Worm (Caenorhabditis elegans) whole organism, midembryonic: ENCODE data around the gene str-207.

Experiments
- T22C8.4 ChIP-seq: fragments of 200-800 bp; sonication (Bioruptor generic); IDR thresholded peaks from 2 replicates; pipeline ENCODE4 v1.3.6; 2022; ENCODE audit warnings: missing genetic modification characterization, missing compliant biosample characterization
- cog-1 ChIP-seq: sonication (generic microtip); optimal IDR thresholded peaks from 2 replicates; lab custom pipeline; 2016; ENCODE audit warnings: missing genetic modification characterization, missing compliant biosample characterization
- flt-1 ChIP-seq: fragments of 200-800 bp; sonication (Bioruptor generic); IDR thresholded peaks from 2 replicates; pipeline ENCODE4 v1.3.6; 2022; ENCODE audit warnings: missing genetic modification characterization, missing compliant biosample characterization
- klf-2 ChIP-seq: fragments of 200-800 bp; sonication (Bioruptor generic); conservative IDR thresholded peaks from 2 replicates; pipeline ENCODE4 v1.3.6; 2022; ENCODE audit warnings: missing genetic modification reagents, missing genetic modification characterization, missing compliant biosample characterization
- med-1 ChIP-seq: sonication (generic microtip); optimal IDR thresholded peaks from 2 replicates; lab custom pipeline; 2017; ENCODE audit warnings: missing genetic modification characterization, mild to moderate bottlenecking, missing compliant biosample characterization, antibody characterized with exemption, missing genetic modification reagents; ENCODE audit not compliant: insufficient read depth
- ref-1 ChIP-seq: fragments of 200-800 bp; sonication (Bioruptor generic); conservative IDR thresholded peaks from 2 replicates; pipeline ENCODE4 v1.3.6; 2022; ENCODE audit warnings: missing genetic modification reagents, missing genetic modification characterization, missing compliant biosample characterization
- tab-1 ChIP-seq: fragments of 200-800 bp; sonication (Bioruptor generic); IDR thresholded peaks from 2 replicates; pipeline ENCODE4 v1.3.6; 2022; ENCODE audit warnings: missing genetic modification characterization, missing compliant biosample characterization
- ztf-23 ChIP-seq: fragments of 200-800 bp; sonication (Bioruptor generic); IDR thresholded peaks from 2 replicates; pipeline ENCODE4 v1.3.6; 2022; ENCODE audit warnings: missing genetic modification reagents, missing genetic modification characterization, missing compliant biosample characterization
- ztf-29 ChIP-seq: fragments of 200-800 bp; sonication (Bioruptor generic); IDR thresholded peaks from 2 replicates; pipeline ENCODE4 v1.3.6; 2022; ENCODE audit warnings: missing genetic modification reagents, missing genetic modification characterization, missing compliant biosample characterization

str-207 gene

ce11 chrV:4951434-4951833 lies at the start of gene str-207:
str-207 (plus strand) TSS chrV:4951734.
- TF ChIP-seq cog-1 (tag; lab: Kevin White, UChicago) (no peak), ztf-29 (no peak), T22C8.4 (GFP tag; lab: Robert Waterston, UW) (no peak), tab-1 (GFP tag; lab: Robert Waterston, UW) (no peak), ztf-23 (GFP tag; lab: Robert Waterston, UW) (no peak), med-1 (GFP tag; lab: Kevin White, UChicago) (no peak), ref-1 (GFP tag; lab: Robert Waterston, UW) (no peak), klf-2 (GFP tag; lab: Robert Waterston, UW) (no peak), flt-1 (no peak)

ce11 chrV:4903696-4904095 lies 47.8 kb upstream of the str-207 start, which contains the start of gene ugt-8:
ugt-8 (plus strand) TSS chrV:4903930.
- TF ChIP-seq ztf-23 (GFP tag; lab: Robert Waterston, UW) (no peak), T22C8.4 (GFP tag; lab: Robert Waterston, UW) (no peak), med-1 (GFP tag; lab: Kevin White, UChicago) (no peak), flt-1 (no peak), ztf-29 (no peak), klf-2 (GFP tag; lab: Robert Waterston, UW) (no peak), ref-1 (GFP tag; lab: Robert Waterston, UW) (no peak), cog-1 (tag; lab: Kevin White, UChicago) (no peak), tab-1 (GFP tag; lab: Robert Waterston, UW) (no peak)

- TF ChIP-seq cog-1 (tag; lab: Kevin White, UChicago) (no peak), klf-2 (GFP tag; lab: Robert Waterston, UW) (no peak), ref-1 (GFP tag; lab: Robert Waterston, UW) (no peak), med-1 (GFP tag; lab: Kevin White, UChicago) (no peak), ztf-29 (no peak), flt-1 (no peak), tab-1 (GFP tag; lab: Robert Waterston, UW) (no peak), T22C8.4 (GFP tag; lab: Robert Waterston, UW) (no peak), ztf-23 (GFP tag; lab: Robert Waterston, UW) (no peak)
Measured at ce11 chrV:4905953-4906352, 45.6 kb upstream of the str-207 start, which contains the start of gene ugt-14. ugt-14 (plus strand) TSS chrV:4906253.

ce11 chrV:4908591-4908990 lies 42.9 kb upstream of the str-207 start, which contains the start of gene ugt-13:
ugt-13 (plus strand) TSS chrV:4908884.
- TF ChIP-seq cog-1 (tag; lab: Kevin White, UChicago) = no peak
- TF ChIP-seq ztf-29 = no peak
- TF ChIP-seq T22C8.4 (GFP tag; lab: Robert Waterston, UW) = no peak
- TF ChIP-seq med-1 (GFP tag; lab: Kevin White, UChicago) = no peak
- TF ChIP-seq ztf-23 (GFP tag; lab: Robert Waterston, UW) = no peak
- no peak for TF ChIP-seq klf-2 (GFP tag; lab: Robert Waterston, UW)
- TF ChIP-seq flt-1 = no peak
- TF ChIP-seq tab-1 (GFP tag; lab: Robert Waterston, UW) = no peak
- TF ChIP-seq ref-1 (GFP tag; lab: Robert Waterston, UW) = no peak

ce11 chrV:4912313-4912712 lies 39.2 kb upstream of the str-207 start, which contains the start of gene H23N18.5:
H23N18.5 (minus strand) TSS chrV:4912381.
- TF ChIP-seq ztf-23 (GFP tag; lab: Robert Waterston, UW) = no peak
- TF ChIP-seq T22C8.4 (GFP tag; lab: Robert Waterston, UW) = no peak
- TF ChIP-seq med-1 (GFP tag; lab: Kevin White, UChicago) = no peak
- TF ChIP-seq cog-1 (tag; lab: Kevin White, UChicago) = no peak
- TF ChIP-seq klf-2 (GFP tag; lab: Robert Waterston, UW) = no peak
- no peak for TF ChIP-seq ref-1 (GFP tag; lab: Robert Waterston, UW)
- TF ChIP-seq tab-1 (GFP tag; lab: Robert Waterston, UW) = no peak
- no peak for TF ChIP-seq flt-1
- no peak for TF ChIP-seq ztf-29

- TF ChIP-seq cog-1 (tag; lab: Kevin White, UChicago) = no peak
- TF ChIP-seq T22C8.4 (GFP tag; lab: Robert Waterston, UW) = no peak
- no peak for TF ChIP-seq ztf-23 (GFP tag; lab: Robert Waterston, UW)
- no peak for TF ChIP-seq klf-2 (GFP tag; lab: Robert Waterston, UW)
- no peak for TF ChIP-seq med-1 (GFP tag; lab: Kevin White, UChicago)
- TF ChIP-seq ztf-29 = no peak
- TF ChIP-seq flt-1 = no peak
- TF ChIP-seq ref-1 (GFP tag; lab: Robert Waterston, UW) = no peak
- no peak for TF ChIP-seq tab-1 (GFP tag; lab: Robert Waterston, UW)
Measured at ce11 chrV:4913853-4914252, 37.7 kb upstream of the str-207 start.

- no peak for TF ChIP-seq med-1 (GFP tag; lab: Kevin White, UChicago)
- TF ChIP-seq tab-1 (GFP tag; lab: Robert Waterston, UW) = no peak
- TF ChIP-seq cog-1 (tag; lab: Kevin White, UChicago) = no peak
- TF ChIP-seq ztf-29 = no peak
- TF ChIP-seq T22C8.4 (GFP tag; lab: Robert Waterston, UW) = no peak
- no peak for TF ChIP-seq ztf-23 (GFP tag; lab: Robert Waterston, UW)
- TF ChIP-seq klf-2 (GFP tag; lab: Robert Waterston, UW) = no peak
- no peak for TF ChIP-seq flt-1
- no peak for TF ChIP-seq ref-1 (GFP tag; lab: Robert Waterston, UW)
Measured at ce11 chrV:4914879-4915278, 36.7 kb upstream of the str-207 start, which contains the start of gene H23N18.6. H23N18.6 (minus strand) TSS chrV:4915079.

- no peak for TF ChIP-seq ref-1 (GFP tag; lab: Robert Waterston, UW)
- TF ChIP-seq tab-1 (GFP tag; lab: Robert Waterston, UW) = no peak
- no peak for TF ChIP-seq ztf-29
- no peak for TF ChIP-seq flt-1
- no peak for TF ChIP-seq med-1 (GFP tag; lab: Kevin White, UChicago)
- TF ChIP-seq T22C8.4 (GFP tag; lab: Robert Waterston, UW) = no peak
- no peak; the same call in 1 of the 2 replicates for TF ChIP-seq klf-2 (GFP tag; lab: Robert Waterston, UW)
- no peak for TF ChIP-seq ztf-23 (GFP tag; lab: Robert Waterston, UW)
- no peak for TF ChIP-seq cog-1 (tag; lab: Kevin White, UChicago)
Measured at ce11 chrV:4918091-4918624, 33.4 kb upstream of the str-207 start, which contains the start of gene C02E7.7. C02E7.7 (minus strand) TSS chrV:4918574.
